Fruit fly (Drosophila melanogaster) S2 (cell line): ENCODE measurements around the gene InR.

Source experiments
- CG8478 ChIP-seq: fragments of >200 bp; optimal IDR thresholded peaks from 2 replicates; lab custom pipeline; 2018
- CTCF ChIP-seq, 2 experiments: fragments of >200 bp; optimal IDR thresholded peaks; 2 replicates each; lab custom pipeline; 2018

- no peak for TF ChIP-seq CG8478 (lab: Kevin White, UChicago)
- peak in 1 of 2 experiments; percentile 22 for TF ChIP-seq CTCF (optimal IDR thresholded peaks at IDR 0.05; lab: Kevin White, UChicago)
Observed at dm6 chr3R:21626103-21626897, 7.2 kb upstream of the InR start.
